Worm (Caenorhabditis elegans) whole organism, L4 larva: ENCODE data around the gene tlk-1.

ENCODE experiments used
- Y75B8A.6 ChIP-seq: fragments of 200-800 bp; sonication (Bioruptor generic); IDR thresholded peaks from 2 replicates; pipeline ENCODE4 v1.3.6; 2022; ENCODE audit warnings: missing genetic modification reagents, missing genetic modification characterization, missing compliant biosample characterization
- ZK546.5 ChIP-seq, 2 experiments: sonication (generic microtip); optimal IDR thresholded peaks; 2 replicates each; lab custom pipeline; 2017; ENCODE audit warnings: missing biosample characterization in 2 of 2, missing genetic modification characterization in 2 of 2
- ama-1 ChIP-seq: fragments of 150-350 bp; optimal IDR thresholded peaks from 2 replicates; lab custom pipeline; 2014; ENCODE audit warnings: inconsistent platforms, mixed read lengths
- daf-12 ChIP-seq: fragments of 150-350 bp; optimal IDR thresholded peaks from 2 replicates; lab custom pipeline; 2014; ENCODE audit warnings: missing biosample characterization, missing genetic modification reagents, missing genetic modification characterization
- jun-1 ChIP-seq: fragments of 150-350 bp; optimal IDR thresholded peaks from 2 replicates; lab custom pipeline; 2014; ENCODE audit warnings: missing biosample characterization, missing genetic modification reagents, missing genetic modification characterization
- lin-15B ChIP-seq: fragments of 150-350 bp; sonication (generic microtip); optimal IDR thresholded peaks from 3 replicates; lab custom pipeline; 2014; ENCODE audit warnings: missing biosample characterization, missing genetic modification characterization
- lir-3 ChIP-seq: sonication (generic microtip); optimal IDR thresholded peaks from 2 replicates; lab custom pipeline; 2016; ENCODE audit warnings: mild to moderate bottlenecking, missing genetic modification characterization, missing compliant biosample characterization
- nhr-237 ChIP-seq: sonication (generic microtip); optimal IDR thresholded peaks from 2 replicates; lab custom pipeline; 2017; ENCODE audit warnings: missing biosample characterization, missing genetic modification characterization
- nhr-76 ChIP-seq: fragments of 150-350 bp; optimal IDR thresholded peaks from 2 replicates; lab custom pipeline; 2014; ENCODE audit warnings: missing biosample characterization, missing genetic modification characterization
- nhr-77 ChIP-seq: fragments of 150-350 bp; optimal IDR thresholded peaks from 2 replicates; lab custom pipeline; 2014; ENCODE audit warnings: missing biosample characterization, missing genetic modification characterization
- pqm-1 ChIP-seq: sonication (generic microtip); optimal IDR thresholded peaks from 2 replicates; lab custom pipeline; 2017; ENCODE audit warnings: missing biosample characterization, missing genetic modification characterization

- TF ChIP-seq nhr-76 (tag; lab: Kevin White, UChicago) (no peak), ZK546.5 (tag; optimal IDR thresholded peaks at IDR 0.05; lab: Kevin White, UChicago) (no peak), ama-1 (lab: Kevin White, UChicago) (no peak), Y75B8A.6 (GFP tag; lab: Robert Waterston, UW) (no peak), lin-15B (tag; lab: Kevin White, UChicago) (no peak), jun-1 (tag; lab: Kevin White, UChicago) (no peak), daf-12 (tag; lab: Kevin White, UChicago) (no peak), nhr-77 (no peak), pqm-1 (tag; lab: Kevin White, UChicago) (no peak), nhr-237 (tag; lab: Kevin White, UChicago) (no peak), lir-3 (tag; lab: Kevin White, UChicago) (no peak)
These were observed 51.4 kb downstream of the tlk-1 start, which contains the start of gene T05G5.5 for ce11 chrIII:9751074-9751473.
